Worm (Caenorhabditis elegans) whole organism, L3 larva: ENCODE measurements around the gene M195.2.

ENCODE experiments used
- aly-2 ChIP-seq: fragments of 150-350 bp; optimal IDR thresholded peaks from 2 replicates; lab custom pipeline; 2014; ENCODE audit warnings: missing biosample characterization, missing genetic modification characterization
- elt-2 ChIP-seq: sonication (generic microtip); optimal IDR thresholded peaks from 2 replicates; lab custom pipeline; 2016; ENCODE audit warnings: missing genetic modification reagents, mild to moderate bottlenecking, missing genetic modification characterization, missing compliant biosample characterization
- fos-1 ChIP-seq: fragments of 150-350 bp; optimal IDR thresholded peaks from 2 replicates; lab custom pipeline; 2014; ENCODE audit warnings: missing biosample characterization, missing genetic modification characterization
- lsy-12 ChIP-seq: sonication (generic microtip); optimal IDR thresholded peaks from 2 replicates; lab custom pipeline; 2016; ENCODE audit warnings: mild to moderate bottlenecking, missing genetic modification characterization, missing compliant biosample characterization
- nhr-11 ChIP-seq: fragments of 150-350 bp; optimal IDR thresholded peaks from 2 replicates; lab custom pipeline; 2014; ENCODE audit warnings: missing biosample characterization, missing genetic modification characterization
- nhr-23 ChIP-seq: fragments of 150-350 bp; optimal IDR thresholded peaks from 2 replicates; lab custom pipeline; 2014; ENCODE audit warnings: missing biosample characterization, missing genetic modification reagents, missing genetic modification characterization
- nhr-237 ChIP-seq: fragments of 150-350 bp; optimal IDR thresholded peaks from 2 replicates; lab custom pipeline; 2014; ENCODE audit warnings: missing biosample characterization, missing genetic modification characterization
- nhr-25 ChIP-seq: sonication (generic microtip); optimal IDR thresholded peaks from 2 replicates; lab custom pipeline; 2017; ENCODE audit warnings: missing biosample characterization, missing genetic modification characterization
- pha-4 ChIP-seq: fragments of 150-350 bp; optimal IDR thresholded peaks from 2 replicates; lab custom pipeline; 2014; ENCODE audit warnings: missing biosample characterization, missing genetic modification reagents, missing genetic modification characterization
- snpc-4 ChIP-seq: fragments of 150-350 bp; optimal IDR thresholded peaks from 2 replicates; lab custom pipeline; 2014; ENCODE audit warnings: missing biosample characterization, missing genetic modification characterization
- unc-39 ChIP-seq: sonication (generic microtip); optimal IDR thresholded peaks from 4 replicates; lab custom pipeline; 2017; ENCODE audit warnings: missing biosample characterization, missing genetic modification characterization
- unc-62 ChIP-seq: fragments of 150-350 bp; sonication (generic microtip); optimal IDR thresholded peaks from 4 replicates; lab custom pipeline; 2014; ENCODE audit warnings: missing biosample characterization, missing genetic modification reagents, missing genetic modification characterization

DNA sequence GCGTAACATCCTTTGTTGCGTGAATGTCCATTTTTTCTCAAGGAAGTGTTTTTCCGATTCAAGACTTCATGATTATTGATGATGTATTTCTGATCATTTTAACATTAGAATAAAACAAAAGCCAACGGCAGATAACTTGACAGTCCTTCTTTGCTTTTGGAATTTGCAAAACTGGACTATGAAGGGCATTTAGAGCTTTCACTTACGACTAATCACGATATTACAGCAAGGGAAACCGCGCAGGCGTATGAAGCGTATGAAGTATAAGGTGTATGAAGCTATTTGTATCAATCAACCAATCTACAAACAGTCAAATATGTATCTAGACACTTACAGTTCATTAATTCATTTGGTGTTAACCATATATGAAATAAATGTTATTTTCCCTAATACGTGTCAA is 17.2 kb downstream of the M195.2 start:
- TF ChIP-seq unc-39 (tag; lab: Kevin White, UChicago), result no peak
- no peak for TF ChIP-seq snpc-4 (tag; lab: Kevin White, UChicago)
- TF ChIP-seq elt-2, result no peak
- no peak for TF ChIP-seq unc-62 (GFP tag; lab: Kevin White, UChicago)
- TF ChIP-seq nhr-11 (tag; lab: Kevin White, UChicago), result no peak
- no peak for TF ChIP-seq fos-1 (tag; lab: Kevin White, UChicago)
- TF ChIP-seq nhr-23 (tag; lab: Kevin White, UChicago), result no peak
- no peak for TF ChIP-seq aly-2 (tag; lab: Kevin White, UChicago)
- no peak for TF ChIP-seq pha-4
- TF ChIP-seq lsy-12, result no peak
- TF ChIP-seq nhr-237 (tag; lab: Kevin White, UChicago), result no peak
- TF ChIP-seq nhr-25 (tag; lab: Kevin White, UChicago), result peak; percentile 21
